Worm (Caenorhabditis elegans) whole organism, late embryonic: ENCODE results near the gene ZC455.1.

Source experiments
- F13H6.1 ChIP-seq: sonication (generic microtip); optimal IDR thresholded peaks from 2 replicates; lab custom pipeline; 2016; ENCODE audit warnings: missing genetic modification characterization, missing compliant biosample characterization
- K02D7.2 ChIP-seq: sonication (generic microtip); optimal IDR thresholded peaks from 2 replicates; lab custom pipeline; 2017; ENCODE audit warnings: mild to moderate bottlenecking, missing genetic modification characterization, missing compliant biosample characterization
- K09A11.1 ChIP-seq: sonication (generic microtip); optimal IDR thresholded peaks from 2 replicates; lab custom pipeline; 2017; ENCODE audit warnings: antibody characterized with exemption, mild to moderate bottlenecking, missing genetic modification characterization, missing compliant biosample characterization; ENCODE audit not compliant: insufficient read depth
- ama-1 ChIP-seq: fragments of 150-350 bp; optimal IDR thresholded peaks from 2 replicates; lab custom pipeline; 2014
- ceh-14 ChIP-seq: sonication (generic microtip); optimal IDR thresholded peaks from 2 replicates; lab custom pipeline; 2016; ENCODE audit warnings: missing genotype, missing genetic modification characterization, missing compliant biosample characterization
- ceh-19 ChIP-seq: fragments of 200-800 bp; sonication (Bioruptor generic); optimal IDR thresholded peaks from 2 replicates; lab custom pipeline; 2018; ENCODE audit warnings: mild to moderate bottlenecking, missing genetic modification characterization, missing compliant biosample characterization
- ceh-2 ChIP-seq: sonication (generic microtip); optimal IDR thresholded peaks from 2 replicates; lab custom pipeline; 2016; ENCODE audit warnings: missing genotype, missing genetic modification characterization, missing compliant biosample characterization
- ceh-30 ChIP-seq: fragments of 150-350 bp; optimal IDR thresholded peaks from 2 replicates; lab custom pipeline; 2014; ENCODE audit warnings: missing biosample characterization, missing genetic modification characterization
- ceh-31 ChIP-seq: sonication (generic microtip); optimal IDR thresholded peaks from 2 replicates; lab custom pipeline; 2016; ENCODE audit warnings: missing genetic modification characterization, missing compliant biosample characterization
- ceh-34 ChIP-seq: sonication (generic microtip); optimal IDR thresholded peaks from 2 replicates; lab custom pipeline; 2016; ENCODE audit warnings: mild to moderate bottlenecking, missing genetic modification characterization, missing compliant biosample characterization
- ceh-45 ChIP-seq: fragments of 200-800 bp; sonication (Bioruptor generic); IDR thresholded peaks from 2 replicates; pipeline ENCODE4 v1.3.6; 2022; ENCODE audit warnings: missing genetic modification reagents, missing genetic modification characterization, missing compliant biosample characterization
- ceh-48 ChIP-seq: sonication (generic microtip); optimal IDR thresholded peaks from 2 replicates; lab custom pipeline; 2016; ENCODE audit warnings: missing genetic modification characterization, inconsistent platforms, missing compliant biosample characterization
- ceh-6 ChIP-seq: fragments of 200-800 bp; sonication (Bioruptor generic); optimal IDR thresholded peaks from 2 replicates; lab custom pipeline; 2018; ENCODE audit warnings: mild to moderate bottlenecking, missing genetic modification characterization, missing compliant biosample characterization
- ceh-9 ChIP-seq: sonication (generic microtip); optimal IDR thresholded peaks from 2 replicates; lab custom pipeline; 2016; ENCODE audit warnings: mild to moderate bottlenecking, missing genetic modification characterization, inconsistent platforms, missing compliant biosample characterization
- che-1 ChIP-seq: sonication (generic microtip); optimal IDR thresholded peaks from 2 replicates; lab custom pipeline; 2016; ENCODE audit warnings: mild to moderate bottlenecking, missing genetic modification characterization, missing compliant biosample characterization
- dve-1 ChIP-seq: sonication (generic microtip); optimal IDR thresholded peaks from 2 replicates; lab custom pipeline; 2017; ENCODE audit warnings: antibody characterized with exemption, mild to moderate bottlenecking, missing genetic modification characterization, missing compliant biosample characterization
- elt-2 ChIP-seq: sonication (generic microtip); optimal IDR thresholded peaks from 2 replicates; lab custom pipeline; 2016; ENCODE audit warnings: missing genetic modification reagents, missing genetic modification characterization, missing compliant biosample characterization
- ets-4 ChIP-seq: sonication (generic microtip); optimal IDR thresholded peaks from 2 replicates; lab custom pipeline; 2016; ENCODE audit warnings: missing genetic modification characterization, missing compliant biosample characterization
- fax-1 ChIP-seq: sonication (generic microtip); optimal IDR thresholded peaks from 2 replicates; lab custom pipeline; 2016; ENCODE audit warnings: missing genotype, missing genetic modification characterization, missing compliant biosample characterization
- fkh-10 ChIP-seq: fragments of 150-350 bp; optimal IDR thresholded peaks from 2 replicates; lab custom pipeline; 2014; ENCODE audit warnings: missing biosample characterization, missing genetic modification reagents, missing genetic modification characterization
- fkh-6 ChIP-seq: sonication (generic microtip); optimal IDR thresholded peaks from 2 replicates; lab custom pipeline; 2016; ENCODE audit warnings: missing genetic modification characterization, missing compliant biosample characterization
- hlh-15 ChIP-seq: sonication (generic microtip); optimal IDR thresholded peaks from 2 replicates; lab custom pipeline; 2016; ENCODE audit warnings: missing genetic modification characterization, missing compliant biosample characterization
- hlh-8 ChIP-seq: sonication (generic microtip); optimal IDR thresholded peaks from 2 replicates; lab custom pipeline; 2016; ENCODE audit warnings: missing genotype, missing genetic modification characterization, missing compliant biosample characterization
- lim-6 ChIP-seq: sonication (generic microtip); optimal IDR thresholded peaks from 2 replicates; lab custom pipeline; 2016; ENCODE audit warnings: missing genetic modification characterization, missing compliant biosample characterization
- madf-2 ChIP-seq: sonication (generic microtip); optimal IDR thresholded peaks from 2 replicates; lab custom pipeline; 2017; ENCODE audit warnings: missing genetic modification characterization, missing compliant biosample characterization
- mec-3 ChIP-seq: sonication (generic microtip); optimal IDR thresholded peaks from 2 replicates; lab custom pipeline; 2016; ENCODE audit warnings: borderline replicate concordance, missing genetic modification characterization, missing compliant biosample characterization
- nfya-1 ChIP-seq: sonication (generic microtip); optimal IDR thresholded peaks from 2 replicates; lab custom pipeline; 2017; ENCODE audit warnings: missing genetic modification characterization, mild to moderate bottlenecking, missing compliant biosample characterization, antibody characterized with exemption, moderate library complexity
- nhr-11 ChIP-seq: fragments of 150-350 bp; optimal IDR thresholded peaks from 2 replicates; lab custom pipeline; 2014; ENCODE audit warnings: missing biosample characterization, missing genetic modification characterization
- odd-2 ChIP-seq: sonication (generic microtip); optimal IDR thresholded peaks from 2 replicates; lab custom pipeline; 2017; ENCODE audit warnings: antibody characterized with exemption, mild to moderate bottlenecking, missing genetic modification characterization, missing compliant biosample characterization
- pag-3 ChIP-seq: sonication (generic microtip); optimal IDR thresholded peaks from 2 replicates; lab custom pipeline; 2016; ENCODE audit warnings: missing compliant biosample characterization, missing genetic modification characterization, borderline replicate concordance
- pax-1 ChIP-seq: fragments of 150-350 bp; optimal IDR thresholded peaks from 2 replicates; lab custom pipeline; 2014; ENCODE audit warnings: missing biosample characterization, missing genetic modification characterization
- pha-2 ChIP-seq: sonication (generic microtip); optimal IDR thresholded peaks from 2 replicates; lab custom pipeline; 2017; ENCODE audit warnings: mild to moderate bottlenecking, missing genetic modification characterization, missing compliant biosample characterization
- pqm-1 ChIP-seq: sonication (generic microtip); optimal IDR thresholded peaks from 2 replicates; lab custom pipeline; 2016; ENCODE audit warnings: missing genetic modification characterization, missing compliant biosample characterization
- pros-1 ChIP-seq: fragments of 150-350 bp; optimal IDR thresholded peaks from 2 replicates; lab custom pipeline; 2014; ENCODE audit warnings: missing biosample characterization, missing genetic modification reagents, missing genetic modification characterization
- sox-4 ChIP-seq: sonication (generic microtip); optimal IDR thresholded peaks from 2 replicates; lab custom pipeline; 2017; ENCODE audit warnings: mild to moderate bottlenecking, missing genetic modification characterization, inconsistent platforms, missing compliant biosample characterization
- syd-9 ChIP-seq: sonication (generic microtip); optimal IDR thresholded peaks from 2 replicates; lab custom pipeline; 2016; ENCODE audit warnings: mild to moderate bottlenecking, missing genetic modification characterization, moderate library complexity, missing compliant biosample characterization
- tbx-2 ChIP-seq: sonication (generic microtip); optimal IDR thresholded peaks from 2 replicates; lab custom pipeline; 2016; ENCODE audit warnings: missing genetic modification characterization, missing compliant biosample characterization
- ttx-3 ChIP-seq: sonication (generic microtip); optimal IDR thresholded peaks from 2 replicates; lab custom pipeline; 2016; ENCODE audit warnings: missing genetic modification reagents, missing genetic modification characterization, missing compliant biosample characterization
- unc-3 ChIP-seq, 2 experiments: fragments of 200-800 bp in 1 of 2; sonication (Bioruptor generic) in 1 of 2; sonication (generic microtip) in 1 of 2; conservative IDR thresholded peaks in 1 of 2; optimal IDR thresholded peaks in 1 of 2; 2 replicates each; pipeline versions ENCODE4 v1.3.6 to Lab custom; 2016 to 2022; ENCODE audit warnings: missing compliant biosample characterization in 2 of 2, missing genetic modification characterization in 2 of 2, missing genetic modification reagents in 1 of 2
- unc-42 ChIP-seq: sonication (generic microtip); optimal IDR thresholded peaks from 2 replicates; lab custom pipeline; 2016; ENCODE audit warnings: missing genotype, missing genetic modification characterization, missing compliant biosample characterization
- ztf-16 ChIP-seq: sonication (generic microtip); optimal IDR thresholded peaks from 2 replicates; lab custom pipeline; 2017; ENCODE audit warnings: missing genetic modification characterization, missing compliant biosample characterization

Gene ZC455.1

ce11 chrV:12749558-12749957, 23.8 kb upstream of the ZC455.1 start:
- TF ChIP-seq che-1 (tag; lab: Kevin White, UChicago) (no peak), ceh-19 (no peak), pag-3 (no peak), ceh-6 (GFP tag; lab: Kevin White, UChicago) (no peak), ceh-30 (tag; lab: Kevin White, UChicago) (no peak), ama-1 (lab: Kevin White, UChicago) (no peak), pros-1 (no peak), nfya-1 (tag; lab: Kevin White, UChicago) (no peak), tbx-2 (tag; lab: Kevin White, UChicago) (no peak), ceh-48 (tag; lab: Kevin White, UChicago) (no peak), ceh-34 (tag; lab: Kevin White, UChicago) (no peak), sox-4 (no peak), hlh-15 (tag; lab: Kevin White, UChicago) (no peak), ets-4 (tag; lab: Kevin White, UChicago) (no peak), lim-6 (tag; lab: Kevin White, UChicago) (no peak)

- TF ChIP-seq ttx-3 (tag; lab: Kevin White, UChicago) (no peak), hlh-15 (tag; lab: Kevin White, UChicago) (no peak), fkh-6 (tag; lab: Kevin White, UChicago) (no peak), fax-1 (tag; lab: Kevin White, UChicago) (no peak), ceh-14 (tag; lab: Kevin White, UChicago) (no peak)
- TF ChIP-seq, all 69 proteins: peak for 0
These were observed 21.7 kb upstream of the ZC455.1 start, which contains the start of gene C15C8.6 for ce11 chrV:12751495-12752050. TSS of gene C15C8.6 (minus strand) at chrV:12751545.

ce11 chrV:12752407-12752806, 20.9 kb upstream of the ZC455.1 start, which contains the start of gene C15C8.8:
TSS of gene C15C8.8 (minus strand) at chrV:12752507.
- TF ChIP-seq nfya-1 (tag; lab: Kevin White, UChicago), result no peak
- TF ChIP-seq fkh-6 (tag; lab: Kevin White, UChicago), result no peak
- TF ChIP-seq ceh-14 (tag; lab: Kevin White, UChicago), result no peak

- TF ChIP-seq ceh-45 (GFP tag; lab: Robert Waterston, UW), result no peak
These were observed 18.5 kb upstream of the ZC455.1 start, which contains the start of gene gpa-13 for ce11 chrV:12754839-12755238. TSS of gene gpa-13 (minus strand) at chrV:12754939.

ce11 chrV:12759660-12760059, 13.7 kb upstream of the ZC455.1 start, which contains the start of gene papl-1:
TSS of gene papl-1 (minus strand) at chrV:12759760.
- TF ChIP-seq ceh-19 (no peak), lim-6 (tag; lab: Kevin White, UChicago) (no peak), pqm-1 (no peak), ceh-34 (tag; lab: Kevin White, UChicago) (no peak), hlh-15 (tag; lab: Kevin White, UChicago) (no peak), ama-1 (lab: Kevin White, UChicago) (no peak), F13H6.1 (tag; lab: Kevin White, UChicago) (no peak), unc-3 (GFP tag; conservative IDR thresholded peaks at IDR 0.05; lab: Robert Waterston, UW) (no peak), unc-3 (tag; optimal IDR thresholded peaks at IDR 0.05; lab: Kevin White, UChicago) (no peak), elt-2 (tag; lab: Kevin White, UChicago) (no peak), pag-3 (no peak), nhr-11 (tag; lab: Kevin White, UChicago) (no peak), ztf-16 (tag; lab: Kevin White, UChicago) (no peak), odd-2 (tag; lab: Kevin White, UChicago) (no peak), ceh-2 (tag; lab: Kevin White, UChicago) (no peak), dve-1 (tag; lab: Kevin White, UChicago) (no peak), ceh-6 (GFP tag; lab: Kevin White, UChicago) (no peak)

- TF ChIP-seq pax-1 (tag; lab: Kevin White, UChicago), result no peak
- no peak for TF ChIP-seq K02D7.2 (tag; lab: Kevin White, UChicago)
- no peak for TF ChIP-seq che-1 (tag; lab: Kevin White, UChicago)
- no peak for TF ChIP-seq madf-2
- TF ChIP-seq ttx-3 (tag; lab: Kevin White, UChicago), result no peak
- no peak for TF ChIP-seq ceh-9 (tag; lab: Kevin White, UChicago)
- TF ChIP-seq mec-3 (tag; lab: Kevin White, UChicago), result no peak
- no peak for TF ChIP-seq ceh-31 (tag; lab: Kevin White, UChicago)
- TF ChIP-seq K09A11.1 (tag; lab: Kevin White, UChicago), result no peak
- TF ChIP-seq fkh-10 (GFP tag; lab: Kevin White, UChicago), result no peak
- TF ChIP-seq unc-42 (tag; lab: Kevin White, UChicago), result no peak
- no peak for TF ChIP-seq fax-1 (tag; lab: Kevin White, UChicago)
- no peak for TF ChIP-seq hlh-8 (tag; lab: Kevin White, UChicago)
- TF ChIP-seq ceh-30 (tag; lab: Kevin White, UChicago), result no peak
- no peak for TF ChIP-seq pha-2 (tag; lab: Kevin White, UChicago)
- TF ChIP-seq syd-9 (tag; lab: Kevin White, UChicago), result no peak
These were observed 12.4 kb upstream of the ZC455.1 start, which contains the start of gene F18E2.15 for ce11 chrV:12760913-12761312. TSS of gene F18E2.15 (minus strand) at chrV:12761013.
